Fruit fly (Drosophila melanogaster): ENCODE data around the gene LysX.
A peak's percentile ranks its signal among the peaks of the same experiment; 100 is the strongest.

LysX gene

DNA sequence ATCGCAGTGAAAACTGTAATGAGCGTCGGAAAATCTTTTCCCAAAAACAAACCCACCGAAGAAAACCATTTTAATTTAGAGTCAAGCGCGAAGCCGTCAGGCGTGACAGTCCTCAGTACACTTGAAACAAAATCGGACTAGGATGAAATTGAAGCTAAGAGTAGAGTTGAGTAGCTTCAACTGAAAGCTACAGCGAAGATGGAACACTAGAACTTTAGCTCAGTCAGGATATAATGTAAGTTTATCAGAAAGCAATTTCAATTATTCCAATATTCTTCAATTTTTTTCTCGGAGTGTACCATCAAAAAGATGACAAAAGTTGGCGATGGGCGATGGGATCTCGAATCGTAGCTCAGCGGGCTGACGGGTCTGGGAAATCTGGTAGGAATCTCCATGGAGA is 21.4 kb upstream of the LysX start (continued):
- TF ChIP-seq CG33557 (GFP tag; optimal IDR thresholded peaks at IDR 0.05): no peak
- no peak for TF ChIP-seq D (optimal IDR thresholded peaks at IDR 0.05)
- TF ChIP-seq D (GFP tag; optimal IDR thresholded peaks at IDR 0.05): peak; percentile 48
- no peak for TF ChIP-seq Jarid2 (GFP tag; optimal IDR thresholded peaks at IDR 0.05)
- TF ChIP-seq CG14441 (GFP tag; IDR thresholded peaks at IDR 0.05): 0 out of 2 replicates have a peak, but pooled peaks have one; percentile 18
- TF ChIP-seq Chrac-16 (GFP tag; optimal IDR thresholded peaks at IDR 0.05): peak; percentile 17
- no peak for TF ChIP-seq CG16815 (GFP tag; optimal IDR thresholded peaks at IDR 0.05)
- TF ChIP-seq CG12104 (GFP tag; optimal IDR thresholded peaks at IDR 0.05): no peak
- TF ChIP-seq CG32532 (GFP tag; IDR thresholded peaks at IDR 0.05): 0 out of 2 replicates have a peak, but pooled peaks have one; percentile 17
- TF ChIP-seq slbo (GFP tag; IDR thresholded peaks at IDR 0.05): 0 out of 2 replicates have a peak, but pooled peaks have one; percentile 7
- TF ChIP-seq row (GFP tag; IDR thresholded peaks at IDR 0.05): peak; percentile 50; the same call in 2 of the 3 replicates
- TF ChIP-seq dan (GFP tag; IDR thresholded peaks at IDR 0.05): no peak
- no peak for TF ChIP-seq da (GFP tag; optimal IDR thresholded peaks at IDR 0.05)
- no peak for TF ChIP-seq gfzf (GFP tag; optimal IDR thresholded peaks at IDR 0.05)
- TF ChIP-seq Eip74EF (GFP tag; optimal IDR thresholded peaks at IDR 0.05): no peak
- TF ChIP-seq HLH3B (GFP tag; IDR thresholded peaks at IDR 0.05): peak; percentile 64; the same call in 1 of the 2 replicates
- peak; percentile 54 for TF ChIP-seq Ptx1 (GFP tag; IDR thresholded peaks at IDR 0.05)
- no peak for TF ChIP-seq prd (optimal IDR thresholded peaks at IDR 0.05)
- TF ChIP-seq prd (GFP tag; IDR thresholded peaks at IDR 0.05): peak; percentile 73; the same call in 2 of the 3 replicates
- TF ChIP-seq Hr3 (GFP tag; optimal IDR thresholded peaks at IDR 0.05): no peak
- TF ChIP-seq Sox100B (GFP tag; optimal IDR thresholded peaks at IDR 0.05): no peak
- TF ChIP-seq CG30403 (GFP tag; optimal IDR thresholded peaks at IDR 0.05): peak; percentile 45
- peak; percentile 33; the same call in 1 of the 2 replicates for TF ChIP-seq dimm (GFP tag; IDR thresholded peaks at IDR 0.05)
- peak; percentile 1 for TF ChIP-seq CG17186 (GFP tag; optimal IDR thresholded peaks at IDR 0.05)
- TF ChIP-seq ap (GFP tag; IDR thresholded peaks at IDR 0.05): 0 out of 2 replicates have a peak, but pooled peaks have one; percentile 37
- no peak for TF ChIP-seq Myb (GFP tag; optimal IDR thresholded peaks at IDR 0.05)
- TF ChIP-seq unpg (GFP tag; optimal IDR thresholded peaks at IDR 0.05): peak; percentile 58
- no peak for TF ChIP-seq az2 (GFP tag; optimal IDR thresholded peaks at IDR 0.05)
- no peak for TF ChIP-seq Stat92E (GFP tag; optimal IDR thresholded peaks at IDR 0.05)
- no peak for TF ChIP-seq CG18011 (GFP tag; optimal IDR thresholded peaks at IDR 0.05)
- no peak for TF ChIP-seq abd-A (tag; optimal IDR thresholded peaks at IDR 0.05)
- TF ChIP-seq CG18599 (GFP tag; optimal IDR thresholded peaks at IDR 0.05): peak; percentile 29
- TF ChIP-seq YL-1 (GFP tag; optimal IDR thresholded peaks at IDR 0.05): no peak
- TF ChIP-seq CG10959 (GFP tag; IDR thresholded peaks at IDR 0.05): peak; percentile 54
- TF ChIP-seq CG11560 (tag; IDR thresholded peaks at IDR 0.05): no peak
- TF ChIP-seq CG12236 (GFP tag; optimal IDR thresholded peaks at IDR 0.05): no peak
- peak; percentile 73 for TF ChIP-seq Med (GFP tag)
- TF ChIP-seq CG10654 (GFP tag; optimal IDR thresholded peaks at IDR 0.05): peak; percentile 34
- TF ChIP-seq repo (GFP tag; optimal IDR thresholded peaks at IDR 0.05): peak; percentile 1
- TF ChIP-seq ftz-f1 (GFP tag; optimal IDR thresholded peaks at IDR 0.05): no peak
- TF ChIP-seq dpn (GFP tag; optimal IDR thresholded peaks at IDR 0.05): peak; percentile 16 to 39
- no peak for TF ChIP-seq CG11093 (GFP tag; IDR thresholded peaks at IDR 0.05)
- peak; percentile 27 for TF ChIP-seq CG10209 (GFP tag; optimal IDR thresholded peaks at IDR 0.05)
- no peak for TF ChIP-seq Vsx1 (GFP tag; optimal IDR thresholded peaks at IDR 0.05)
- TF ChIP-seq nerfin-1 (tag; optimal IDR thresholded peaks at IDR 0.05): peak; percentile 37
- no peak for TF ChIP-seq ken (GFP tag; IDR thresholded peaks at IDR 0.05)
- TF ChIP-seq CG10366 (GFP tag; IDR thresholded peaks at IDR 0.05): peak; percentile 26; the same call in 1 of the 2 replicates
- TF ChIP-seq CG13287 (GFP tag; IDR thresholded peaks at IDR 0.05; ENCODE audit: partially characterized antibody): no peak
- no peak for TF ChIP-seq fru (optimal IDR thresholded peaks at IDR 0.05)
- TF ChIP-seq Meics (GFP tag; optimal IDR thresholded peaks at IDR 0.05): no peak
- no peak for TF ChIP-seq wek (GFP tag; optimal IDR thresholded peaks at IDR 0.05)
